Fruit fly (Drosophila melanogaster): ENCODE measurements around the gene CG3225.

DNA sequence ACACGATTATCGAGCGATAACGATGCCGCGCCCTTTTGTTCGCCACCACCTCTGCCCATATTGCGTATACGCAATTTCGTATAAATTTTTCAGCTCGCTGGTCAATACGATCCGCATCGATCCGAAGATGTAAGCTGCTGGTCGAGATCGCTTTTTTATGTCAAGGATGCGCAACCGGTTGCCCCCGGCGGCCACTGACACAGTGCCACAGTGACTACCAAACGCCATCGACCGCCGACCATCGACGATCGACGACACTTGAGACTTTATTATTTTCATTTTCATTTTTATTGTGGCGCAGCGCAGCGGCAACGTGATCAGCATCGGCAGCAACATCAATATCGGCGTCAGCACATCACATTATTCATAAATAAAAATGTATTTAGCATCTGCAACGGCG, 18.0 kb downstream of the CG3225 start:
- TF ChIP-seq EcR (GFP tag; optimal IDR thresholded peaks at IDR 0.05): peak; percentile 95
- no peak for TF ChIP-seq CG12605 (GFP tag; IDR thresholded peaks at IDR 0.05)
- no peak for TF ChIP-seq CG14655 (GFP tag; optimal IDR thresholded peaks at IDR 0.05)
- TF ChIP-seq Pif1A (GFP tag; optimal IDR thresholded peaks at IDR 0.05): no peak
